Fruit fly (Drosophila melanogaster) Kc167 (cell line): ENCODE data around the gene Lcp65Ae.

Source experiments
- h ChIP-seq: fragments of >200 bp; optimal IDR thresholded peaks from 3 replicates; lab custom pipeline; 2018; ENCODE audit warnings: missing external identifiers
- insv ChIP-seq: fragments of >200 bp; optimal IDR thresholded peaks from 3 replicates; lab custom pipeline; 2018; ENCODE audit warnings: missing external identifiers
- psq ChIP-seq: fragments of >200 bp; optimal IDR thresholded peaks from 2 replicates; lab custom pipeline; 2017; ENCODE audit warnings: missing external identifiers

- TF ChIP-seq psq (lab: Kevin White, UChicago) (no peak), h (lab: Kevin White, UChicago) (no peak), insv (lab: Kevin White, UChicago) (no peak)
Measured at dm6 chr3L:6129591-6129990, 8.3 kb downstream of the Lcp65Ae start.
